Fruit fly (Drosophila melanogaster) whole organism: ENCODE data around the gene ebd2.

Experiments used
- CG8478 ChIP-seq: fragments of >200 bp; optimal IDR thresholded peaks from 2 replicates; lab custom pipeline; 2018; ENCODE audit warnings: inconsistent platforms
- Dll ChIP-seq: fragments of >200 bp; optimal IDR thresholded peaks from 2 replicates; lab custom pipeline; 2017
- pan ChIP-seq: fragments of >200 bp; optimal IDR thresholded peaks from 2 replicates; lab custom pipeline; 2017
- psq ChIP-seq: fragments of >200 bp; optimal IDR thresholded peaks from 2 replicates; lab custom pipeline; 2017
- usp ChIP-seq: fragments of >200 bp; optimal IDR thresholded peaks from 2 replicates; lab custom pipeline; 2017; ENCODE audit warnings: missing biosample characterization, missing genetic modification characterization, mixed read lengths

DNA sequence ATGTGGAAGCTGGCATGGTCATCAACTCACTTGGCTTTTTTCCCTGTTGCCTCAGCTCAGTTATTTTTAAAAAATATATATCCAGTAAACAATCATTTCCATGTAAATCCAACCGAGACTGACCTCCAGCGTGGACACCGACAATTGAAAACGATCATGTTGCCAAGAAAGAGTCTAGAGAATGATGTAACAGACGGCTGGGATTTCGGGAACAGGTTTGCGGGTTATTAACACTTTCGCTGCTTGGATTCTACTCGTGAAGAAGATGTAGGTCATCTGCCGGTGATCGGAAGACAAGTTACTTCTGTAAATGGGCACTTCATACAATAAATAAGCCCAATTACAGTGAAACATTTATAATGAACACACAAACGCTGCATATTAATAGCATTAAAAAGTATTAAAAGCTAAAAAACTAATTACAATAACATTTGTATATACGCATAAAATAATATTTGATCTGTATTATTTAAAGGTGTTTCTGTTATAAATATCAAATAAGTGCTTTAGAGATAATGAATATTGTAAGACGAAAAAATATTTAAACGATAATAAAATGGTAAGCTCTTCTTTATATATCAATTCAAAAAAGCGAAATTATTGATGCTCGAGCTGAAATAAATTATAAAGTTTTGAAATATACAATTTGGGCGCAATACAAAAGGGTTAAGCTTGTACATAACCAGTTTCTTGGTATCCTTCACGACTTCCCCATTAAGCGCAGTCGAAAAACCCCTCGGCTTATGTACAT lies 47.2 kb downstream of the ebd2 start:
- TF ChIP-seq usp (GFP tag; lab: Kevin White, UChicago) (no peak), pan (no peak), CG8478 (lab: Kevin White, UChicago) (no peak), psq (no peak), Dll (lab: Kevin White, UChicago) (no peak)
